Worm (Caenorhabditis elegans) whole organism, early embryonic: ENCODE data around the gene flcn-1.

Source experiments
- B0310.2 ChIP-seq: sonication (generic microtip); optimal IDR thresholded peaks from 2 replicates; lab custom pipeline; 2016; ENCODE audit warnings: mild to moderate bottlenecking, missing genetic modification characterization, missing compliant biosample characterization
- F13C5.2 ChIP-seq: sonication (generic microtip); optimal IDR thresholded peaks from 2 replicates; lab custom pipeline; 2017; ENCODE audit warnings: mild to moderate bottlenecking, missing genetic modification characterization, inconsistent platforms, missing compliant biosample characterization
- aly-1 ChIP-seq: sonication (generic microtip); optimal IDR thresholded peaks from 2 replicates; lab custom pipeline; 2016; ENCODE audit warnings: missing genetic modification characterization, missing compliant biosample characterization
- ama-1 ChIP-seq: fragments of 150-350 bp; optimal IDR thresholded peaks from 2 replicates; lab custom pipeline; 2014
- ceh-13 ChIP-seq: fragments of 200-800 bp; sonication (Bioruptor generic); optimal IDR thresholded peaks from 2 replicates; lab custom pipeline; 2018; ENCODE audit warnings: mild to moderate bottlenecking, missing genetic modification characterization, missing compliant biosample characterization
- ceh-36 ChIP-seq: sonication (generic microtip); optimal IDR thresholded peaks from 2 replicates; lab custom pipeline; 2016; ENCODE audit warnings: missing genetic modification characterization, inconsistent platforms, missing compliant biosample characterization
- ets-7 ChIP-seq: sonication (generic microtip); optimal IDR thresholded peaks from 2 replicates; lab custom pipeline; 2016; ENCODE audit warnings: missing genotype, missing genetic modification characterization, missing compliant biosample characterization
- flt-1 ChIP-seq: fragments of 200-800 bp; sonication (Bioruptor generic); IDR thresholded peaks from 2 replicates; pipeline ENCODE4 v1.3.6; 2022; ENCODE audit warnings: missing genetic modification characterization, missing compliant biosample characterization
- hmbx-1 ChIP-seq: sonication (generic microtip); optimal IDR thresholded peaks from 2 replicates; lab custom pipeline; 2016; ENCODE audit warnings: mild to moderate bottlenecking, missing genetic modification characterization, missing compliant biosample characterization
- hmg-4 ChIP-seq: fragments of 200-800 bp; sonication (Bioruptor generic); optimal IDR thresholded peaks from 2 replicates; lab custom pipeline; 2018; ENCODE audit warnings: mild to moderate bottlenecking, missing genetic modification characterization, missing compliant biosample characterization
- hnd-1 ChIP-seq: sonication (generic microtip); optimal IDR thresholded peaks from 2 replicates; lab custom pipeline; 2016; ENCODE audit warnings: missing genetic modification characterization, missing compliant biosample characterization
- pes-1 ChIP-seq: fragments of 200-800 bp; sonication (Bioruptor generic); IDR thresholded peaks from 2 replicates; pipeline ENCODE4 v1.3.6; 2022; ENCODE audit warnings: missing genetic modification reagents, missing genetic modification characterization, missing compliant biosample characterization
- scrt-1 ChIP-seq: fragments of 200-800 bp; sonication (Bioruptor generic); IDR thresholded peaks from 2 replicates; pipeline ENCODE4 v1.3.6; 2022; ENCODE audit warnings: missing genetic modification characterization, missing compliant biosample characterization
- sea-1 ChIP-seq: fragments of 200-800 bp; sonication (Bioruptor generic); conservative IDR thresholded peaks from 2 replicates; pipeline ENCODE4 v1.3.6; 2022; ENCODE audit warnings: missing genetic modification characterization, missing compliant biosample characterization
- tbx-11 ChIP-seq: fragments of 200-800 bp; sonication (Bioruptor generic); IDR thresholded peaks from 2 replicates; pipeline ENCODE4 v1.3.6; 2022; ENCODE audit warnings: missing genetic modification characterization, missing compliant biosample characterization
- tbx-37 ChIP-seq: fragments of 200-800 bp; sonication (Bioruptor generic); conservative IDR thresholded peaks from 2 replicates; pipeline ENCODE4 v1.3.6; 2022; ENCODE audit warnings: missing genetic modification reagents, missing genetic modification characterization, missing compliant biosample characterization
- tra-4 ChIP-seq: sonication (generic microtip); optimal IDR thresholded peaks from 2 replicates; lab custom pipeline; 2017; ENCODE audit warnings: missing genetic modification characterization, missing compliant biosample characterization

flcn-1 gene

ce11 chrII:6888661-6889579, 39.6 kb upstream of the flcn-1 start:
- TF ChIP-seq hmg-4 (GFP tag; lab: Kevin White, UChicago) = no peak
- TF ChIP-seq B0310.2 = no peak
- no peak for TF ChIP-seq aly-1
- no peak for TF ChIP-seq ama-1 (lab: Kevin White, UChicago)
- no peak for TF ChIP-seq tbx-37 (GFP tag; lab: Robert Waterston, UW)
- TF ChIP-seq hnd-1 = no peak
- no peak for TF ChIP-seq sea-1 (GFP tag; lab: Robert Waterston, UW)
- TF ChIP-seq ceh-13 (GFP tag; lab: Kevin White, UChicago) = no peak
- no peak for TF ChIP-seq pes-1 (GFP tag; lab: Robert Waterston, UW)
- TF ChIP-seq ets-7 (tag; lab: Kevin White, UChicago) = no peak
- no peak for TF ChIP-seq ceh-36 (tag; lab: Kevin White, UChicago)
- TF ChIP-seq tbx-11 (GFP tag; lab: Robert Waterston, UW) = no peak
- TF ChIP-seq tra-4 = no peak
- no peak for TF ChIP-seq hmbx-1 (tag; lab: Kevin White, UChicago)
- no peak for TF ChIP-seq flt-1 (GFP tag; lab: Robert Waterston, UW)
- no peak for TF ChIP-seq F13C5.2 (tag; lab: Kevin White, UChicago)
- TF ChIP-seq scrt-1 = no peak

- TF ChIP-seq tra-4 = no peak
- TF ChIP-seq hmbx-1 (tag; lab: Kevin White, UChicago) = no peak
- no peak for TF ChIP-seq aly-1
- TF ChIP-seq pes-1 (GFP tag; lab: Robert Waterston, UW) = no peak
- TF ChIP-seq B0310.2 = no peak
- TF ChIP-seq ceh-13 (GFP tag; lab: Kevin White, UChicago) = no peak
- TF ChIP-seq tbx-37 (GFP tag; lab: Robert Waterston, UW) = no peak
- TF ChIP-seq scrt-1 = no peak
- no peak for TF ChIP-seq ama-1 (lab: Kevin White, UChicago)
- no peak for TF ChIP-seq F13C5.2 (tag; lab: Kevin White, UChicago)
- TF ChIP-seq hnd-1 = no peak
- TF ChIP-seq tbx-11 (GFP tag; lab: Robert Waterston, UW) = no peak
- TF ChIP-seq ceh-36 (tag; lab: Kevin White, UChicago) = no peak
- no peak for TF ChIP-seq sea-1 (GFP tag; lab: Robert Waterston, UW)
Measured at ce11 chrII:6889580-6889922, 39.0 kb upstream of the flcn-1 start.

- TF ChIP-seq tra-4 (no peak), flt-1 (GFP tag; lab: Robert Waterston, UW) (no peak), pes-1 (GFP tag; lab: Robert Waterston, UW) (no peak), ama-1 (lab: Kevin White, UChicago) (no peak), hmg-4 (GFP tag; lab: Kevin White, UChicago) (no peak), F13C5.2 (tag; lab: Kevin White, UChicago) (no peak), tbx-11 (GFP tag; lab: Robert Waterston, UW) (no peak), hnd-1 (no peak), ceh-36 (tag; lab: Kevin White, UChicago) (no peak), scrt-1 (no peak), sea-1 (GFP tag; lab: Robert Waterston, UW) (no peak), ets-7 (tag; lab: Kevin White, UChicago) (no peak), B0310.2 (no peak), hmbx-1 (tag; lab: Kevin White, UChicago) (no peak), aly-1 (no peak), tbx-37 (GFP tag; lab: Robert Waterston, UW) (no peak), ceh-13 (GFP tag; lab: Kevin White, UChicago) (no peak)
Measured at ce11 chrII:6890095-6890494, 38.5 kb upstream of the flcn-1 start, which contains the start of gene acer-1. Gene acer-1 (minus strand): TSS chrII:6890400.

ce11 chrII:6891176-6891575, 37.4 kb upstream of the flcn-1 start:
- TF ChIP-seq ama-1 (lab: Kevin White, UChicago) = no peak
- TF ChIP-seq sea-1 (GFP tag; lab: Robert Waterston, UW) = no peak
- TF ChIP-seq B0310.2 = no peak
- TF ChIP-seq tra-4 = no peak
- TF ChIP-seq ceh-36 (tag; lab: Kevin White, UChicago) = no peak
- TF ChIP-seq ets-7 (tag; lab: Kevin White, UChicago) = no peak
- no peak for TF ChIP-seq ceh-13 (GFP tag; lab: Kevin White, UChicago)
- no peak for TF ChIP-seq tbx-37 (GFP tag; lab: Robert Waterston, UW)
- TF ChIP-seq scrt-1 = no peak
- no peak for TF ChIP-seq tbx-11 (GFP tag; lab: Robert Waterston, UW)
- TF ChIP-seq hmbx-1 (tag; lab: Kevin White, UChicago) = no peak
- no peak for TF ChIP-seq flt-1 (GFP tag; lab: Robert Waterston, UW)
- no peak for TF ChIP-seq pes-1 (GFP tag; lab: Robert Waterston, UW)
- TF ChIP-seq aly-1 = no peak
- no peak for TF ChIP-seq hmg-4 (GFP tag; lab: Kevin White, UChicago)
- TF ChIP-seq F13C5.2 (tag; lab: Kevin White, UChicago) = no peak
- no peak for TF ChIP-seq hnd-1

- TF ChIP-seq tbx-37 (GFP tag; lab: Robert Waterston, UW) (no peak), flt-1 (GFP tag; lab: Robert Waterston, UW) (no peak), B0310.2 (no peak), aly-1 (no peak), hmg-4 (GFP tag; lab: Kevin White, UChicago) (no peak), hnd-1 (no peak)
Measured at ce11 chrII:6891838-6892237, 36.7 kb upstream of the flcn-1 start.

- no peak for TF ChIP-seq tra-4
- TF ChIP-seq flt-1 (GFP tag; lab: Robert Waterston, UW) = no peak
- no peak for TF ChIP-seq sea-1 (GFP tag; lab: Robert Waterston, UW)
- no peak for TF ChIP-seq hmg-4 (GFP tag; lab: Kevin White, UChicago)
- no peak for TF ChIP-seq ceh-13 (GFP tag; lab: Kevin White, UChicago)
- TF ChIP-seq ets-7 (tag; lab: Kevin White, UChicago) = no peak
- TF ChIP-seq tbx-37 (GFP tag; lab: Robert Waterston, UW) = no peak
- no peak for TF ChIP-seq ama-1 (lab: Kevin White, UChicago)
- no peak for TF ChIP-seq F13C5.2 (tag; lab: Kevin White, UChicago)
- no peak for TF ChIP-seq scrt-1
- no peak for TF ChIP-seq hnd-1
- TF ChIP-seq aly-1 = no peak
Measured at ce11 chrII:6893589-6894245, 34.8 kb upstream of the flcn-1 start, which contains the start of gene adal-1. Gene adal-1 (minus strand): TSS chrII:6893639.
